Fruit fly (Drosophila melanogaster): Measurements from ENCODE around the gene Sec15.

DNA sequence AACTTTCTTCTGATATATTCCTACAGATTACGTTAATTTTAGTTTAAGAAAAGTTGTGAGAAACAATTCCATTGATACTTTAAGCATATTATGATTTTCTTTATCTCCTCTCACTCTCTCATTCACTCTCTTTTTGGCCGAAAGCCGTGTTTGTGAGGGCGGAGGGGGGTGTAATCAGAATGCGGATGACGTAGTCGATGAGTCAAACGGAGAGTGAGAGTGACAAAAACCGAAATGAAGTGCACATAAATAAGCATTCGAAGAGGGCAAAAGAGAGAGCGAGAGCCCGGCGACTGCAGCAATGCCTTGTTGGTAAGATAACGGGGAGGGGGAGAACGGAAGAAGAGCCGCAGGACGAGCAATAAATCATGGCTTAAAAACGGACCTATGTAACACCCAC, 13.5 kb downstream of the Sec15 start:
- no peak for TF ChIP-seq foxo (GFP tag; optimal IDR thresholded peaks at IDR 0.05)
- no peak for TF ChIP-seq dl (GFP tag; optimal IDR thresholded peaks at IDR 0.05; ENCODE audit: insufficient read depth in 1 of 2, partially characterized antibody in 2 of 2)
- TF ChIP-seq br (GFP tag; optimal IDR thresholded peaks at IDR 0.05), result no peak
- no peak for TF ChIP-seq ey (GFP tag; optimal IDR thresholded peaks at IDR 0.05)
- TF ChIP-seq psq (GFP tag; optimal IDR thresholded peaks at IDR 0.05), result no peak
- TF ChIP-seq Hnf4 (GFP tag; optimal IDR thresholded peaks at IDR 0.05), result no peak
- no peak for TF ChIP-seq GATAd (GFP tag; optimal IDR thresholded peaks at IDR 0.05)
- no peak for TF ChIP-seq Dfd (GFP tag; optimal IDR thresholded peaks at IDR 0.05)
- TF ChIP-seq fru (GFP tag; optimal IDR thresholded peaks at IDR 0.05), result no peak

All from whole organism, wandering third instar larva.